Worm (Caenorhabditis elegans): ENCODE measurements around the gene clec-141.

clec-141 gene

DNA sequence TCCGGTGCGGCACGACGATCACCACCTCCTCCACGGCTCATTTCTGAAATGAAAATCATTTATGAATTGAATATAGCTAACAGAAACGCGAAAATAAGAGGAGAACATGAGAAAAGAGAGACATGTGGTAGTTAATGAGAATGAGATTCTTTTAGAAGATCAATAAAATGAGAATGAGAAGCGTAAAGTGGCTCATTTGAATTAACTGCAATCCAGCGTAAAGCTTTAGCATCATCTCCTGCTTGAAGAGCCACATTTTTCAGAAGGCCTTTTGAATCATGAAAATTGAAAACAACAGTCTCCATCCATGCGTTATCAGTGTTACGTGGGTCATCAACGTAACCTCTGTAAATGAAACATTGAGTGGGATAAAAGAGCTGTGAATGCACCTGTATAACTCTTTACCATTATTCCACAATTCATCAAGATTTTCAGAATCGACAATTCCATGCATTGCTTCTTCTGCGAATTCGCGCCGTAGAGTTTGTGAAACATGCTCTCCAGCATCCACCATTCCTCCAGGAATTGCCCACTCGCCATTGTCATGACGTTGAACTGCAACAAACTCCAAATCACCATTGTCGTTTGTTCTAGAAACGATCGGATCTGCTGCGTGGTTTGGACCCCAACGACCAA lies 18.5 kb downstream of the clec-141 start, which contains the start of gene rsp-4:
rsp-4 (minus strand) TSS at position 51 of the 636 bp plus-strand sequence.
- TF ChIP-seq nhr-2 (tag; optimal IDR thresholded peaks at IDR 0.05) (no peak), M03D4.4 (tag; optimal IDR thresholded peaks at IDR 0.05) (no peak), pha-4 (tag; optimal IDR thresholded peaks at IDR 0.05) (no peak), ces-1 (GFP tag; optimal IDR thresholded peaks at IDR 0.05) (no peak), nhr-28 (tag; optimal IDR thresholded peaks at IDR 0.05) (no peak), blmp-1 (tag; optimal IDR thresholded peaks at IDR 0.05) (no peak), ceh-43 (GFP tag; optimal IDR thresholded peaks at IDR 0.05) (no peak), mep-1 (tag; optimal IDR thresholded peaks at IDR 0.05) (no peak), sem-2 (GFP tag; optimal IDR thresholded peaks at IDR 0.05) (no peak), ztf-11 (tag; optimal IDR thresholded peaks at IDR 0.05) (no peak), ceh-83 (GFP tag; optimal IDR thresholded peaks at IDR 0.05) (no peak), bed-3 (GFP tag; optimal IDR thresholded peaks at IDR 0.05) (no peak), flh-1 (GFP tag; optimal IDR thresholded peaks at IDR 0.05) (no peak), nhr-237 (tag; optimal IDR thresholded peaks at IDR 0.05) (no peak), unc-39 (tag; optimal IDR thresholded peaks at IDR 0.05) (no peak), nhr-12 (tag; optimal IDR thresholded peaks at IDR 0.05) (no peak), zip-8 (tag; optimal IDR thresholded peaks at IDR 0.05) (no peak), tbx-8 (GFP tag; optimal IDR thresholded peaks at IDR 0.05) (no peak)

DNA sequence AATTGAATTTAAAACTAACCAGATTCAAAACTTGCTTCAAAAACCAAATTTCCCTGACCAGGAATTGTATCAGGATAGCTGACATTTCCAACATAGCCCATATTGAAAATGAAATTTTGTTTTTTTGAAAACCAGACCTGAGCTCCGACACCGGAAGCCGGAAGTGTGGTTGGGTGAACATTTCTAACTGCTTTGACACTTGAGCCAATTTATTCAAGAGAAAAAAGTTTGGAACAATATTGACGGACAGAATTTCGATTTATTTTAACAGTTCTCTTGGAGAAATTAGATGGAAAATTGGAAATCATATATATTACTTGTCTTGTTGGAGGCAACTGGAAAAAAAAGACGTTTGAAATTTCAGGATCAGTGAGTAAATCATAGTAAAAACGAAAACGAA lies 20.2 kb downstream of the clec-141 start, which contains the start of gene ccpp-6:
ccpp-6 (minus strand) TSS at position 101 of the 400 bp plus-strand sequence.
- TF ChIP-seq ceh-83 (GFP tag; optimal IDR thresholded peaks at IDR 0.05) (no peak), mab-5 (tag; optimal IDR thresholded peaks at IDR 0.05) (no peak), unc-120 (tag; optimal IDR thresholded peaks at IDR 0.05; ENCODE audit: poor library complexity, severe bottlenecking) (no peak), cnd-1 (tag; optimal IDR thresholded peaks at IDR 0.05) (no peak), drap-1 (GFP tag; optimal IDR thresholded peaks at IDR 0.05) (no peak), sem-2 (GFP tag; optimal IDR thresholded peaks at IDR 0.05) (no peak), ham-2 (GFP tag; optimal IDR thresholded peaks at IDR 0.05) (no peak), sptf-1 (tag; optimal IDR thresholded peaks at IDR 0.05) (no peak), tbx-8 (GFP tag; optimal IDR thresholded peaks at IDR 0.05) (no peak), zip-8 (tag; optimal IDR thresholded peaks at IDR 0.05) (no peak), flh-1 (GFP tag; optimal IDR thresholded peaks at IDR 0.05) (no peak), pha-4 (tag; optimal IDR thresholded peaks at IDR 0.05) (no peak), nhr-237 (tag; optimal IDR thresholded peaks at IDR 0.05) (no peak), nhr-76 (tag; optimal IDR thresholded peaks at IDR 0.05) (no peak), unc-39 (tag; optimal IDR thresholded peaks at IDR 0.05) (no peak), unc-62 (GFP tag; optimal IDR thresholded peaks at IDR 0.05) (no peak), lin-13 (tag; optimal IDR thresholded peaks at IDR 0.05) (no peak), snpc-4 (tag; optimal IDR thresholded peaks at IDR 0.05) (no peak), nhr-28 (tag; optimal IDR thresholded peaks at IDR 0.05) (no peak), lin-32 (GFP tag; optimal IDR thresholded peaks at IDR 0.05) (no peak)

DNA sequence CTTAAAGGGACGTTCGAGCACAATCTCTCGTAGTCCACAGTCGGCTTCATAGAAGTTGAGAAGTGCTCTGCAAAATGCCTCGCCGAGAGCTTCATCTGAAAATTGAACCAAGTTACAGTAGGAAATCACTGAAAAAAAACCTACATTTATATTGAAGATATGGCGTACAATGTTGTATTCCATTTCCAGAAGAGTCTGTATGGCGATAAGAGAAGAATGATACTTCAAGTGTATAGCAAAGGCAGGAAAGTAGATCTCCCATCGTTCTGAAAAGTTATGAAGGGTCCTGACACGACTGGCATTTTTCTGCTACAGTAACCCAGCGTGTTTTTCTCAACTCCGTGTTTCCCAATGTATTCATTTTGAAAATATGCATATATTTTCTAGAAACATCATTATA lies 23.2 kb downstream of the clec-141 start:
- no peak for TF ChIP-seq elt-1 (tag; optimal IDR thresholded peaks at IDR 0.05; ENCODE audit: borderline replicate concordance, insufficient read depth)
- no peak for TF ChIP-seq ces-1 (GFP tag; optimal IDR thresholded peaks at IDR 0.05)
- no peak for TF ChIP-seq sem-2 (GFP tag; optimal IDR thresholded peaks at IDR 0.05)
- no peak for TF ChIP-seq tbx-8 (GFP tag; optimal IDR thresholded peaks at IDR 0.05)
- no peak for TF ChIP-seq M03D4.4 (tag; optimal IDR thresholded peaks at IDR 0.05)
- TF ChIP-seq pha-4 (tag; optimal IDR thresholded peaks at IDR 0.05), result no peak
- no peak for TF ChIP-seq blmp-1 (tag; optimal IDR thresholded peaks at IDR 0.05)
- TF ChIP-seq mls-2 (tag; optimal IDR thresholded peaks at IDR 0.05), result no peak
- TF ChIP-seq mep-1 (tag; optimal IDR thresholded peaks at IDR 0.05), result no peak
- no peak for TF ChIP-seq mab-5 (tag; optimal IDR thresholded peaks at IDR 0.05)
- TF ChIP-seq unc-120 (tag; optimal IDR thresholded peaks at IDR 0.05; ENCODE audit: poor library complexity, severe bottlenecking), result no peak
- TF ChIP-seq hlh-1 (tag; optimal IDR thresholded peaks at IDR 0.05), result no peak
- TF ChIP-seq nhr-76 (tag; optimal IDR thresholded peaks at IDR 0.05), result no peak
- TF ChIP-seq bed-3 (GFP tag; optimal IDR thresholded peaks at IDR 0.05), result no peak

DNA sequence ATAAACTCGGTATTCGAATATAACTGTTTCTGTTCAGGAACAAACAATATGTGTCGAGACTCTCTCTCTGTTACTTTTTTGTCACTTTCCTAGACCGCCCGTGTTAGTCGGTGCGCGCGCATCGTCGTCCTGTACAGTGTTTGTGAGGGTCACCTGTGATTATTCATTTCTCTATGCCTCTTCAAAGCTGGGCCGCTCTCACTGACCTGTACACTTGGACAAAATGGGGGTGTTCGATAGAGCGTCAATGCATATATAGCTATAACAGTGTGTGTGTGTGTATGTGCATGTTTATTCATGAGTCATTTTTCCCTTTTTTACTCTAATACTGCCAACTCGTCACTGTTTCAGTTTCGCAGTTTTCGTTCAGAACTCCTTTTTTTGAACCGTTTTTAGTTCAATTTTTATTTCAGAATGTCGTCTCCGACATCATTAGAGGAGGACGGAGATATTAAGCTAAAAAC lies 27.8 kb downstream of the clec-141 start, which contains the start of gene pkc-3:
pkc-3 (plus strand) TSS at position 414 of the 464 bp plus-strand sequence.
- TF ChIP-seq mep-1 (tag; optimal IDR thresholded peaks at IDR 0.05) (peak; percentile 47), lsy-2 (tag; optimal IDR thresholded peaks at IDR 0.05) (peak; percentile 2), ceh-83 (GFP tag; optimal IDR thresholded peaks at IDR 0.05) (no peak), sptf-1 (tag; optimal IDR thresholded peaks at IDR 0.05) (peak; percentile 20), unc-62 (GFP tag; optimal IDR thresholded peaks at IDR 0.05) (no peak), nhr-2 (tag; optimal IDR thresholded peaks at IDR 0.05) (peak; percentile 90), ham-2 (GFP tag; optimal IDR thresholded peaks at IDR 0.05) (peak; percentile 57), cnd-1 (tag; optimal IDR thresholded peaks at IDR 0.05) (peak; percentile 24), sem-2 (GFP tag; optimal IDR thresholded peaks at IDR 0.05) (no peak), nhr-237 (tag; optimal IDR thresholded peaks at IDR 0.05) (peak; percentile 32)
